ENCODE assay signal across 3 fruit fly cellular contexts in genomic region chr3R:21631757-21632473, dm6.
TF ChIP-seq lines count a peak whose summit lies in the region.

No protein-coding gene starts in this region.

- TF ChIP-seq CTCF in whole organism, embryonic (GFP tag; optimal IDR thresholded peaks at IDR 0.05; lab: Kevin White, UChicago): no peak

TF ChIP-seq in whole organism, adult, 20 proteins besides CTCF, POLR2A, EP300 and RAD21:
- TF ChIP-seq tj (GFP tag; optimal IDR thresholded peaks at IDR 0.05; lab: Kevin White, UChicago) (peak; percentile 86), CG11617 (GFP tag; optimal IDR thresholded peaks at IDR 0.05; lab: Kevin White, UChicago) (no peak)
TF ChIP-seq in whole organism, adult: peak in this region for 1.

TF ChIP-seq in whole organism, embryonic, 481 proteins besides CTCF, POLR2A, EP300 and RAD21:
- TF ChIP-seq YL-1 (GFP tag; optimal IDR thresholded peaks at IDR 0.05; lab: Kevin White, UChicago) (peak; percentile 8), CG10321 (GFP tag; IDR thresholded peaks at IDR 0.05; lab: Robert Waterston, UW) (no peak), CG8478 (optimal IDR thresholded peaks at IDR 0.05; lab: Kevin White, UChicago) (no peak), Camta (GFP tag; optimal IDR thresholded peaks at IDR 0.05; lab: Kevin White, UChicago) (no peak), prd (optimal IDR thresholded peaks at IDR 0.05; lab: Kevin White, UChicago) (no peak), prd (GFP tag; IDR thresholded peaks at IDR 0.05; lab: Robert Waterston, UW) (no peak), Dip3 (GFP tag; optimal IDR thresholded peaks at IDR 0.05; lab: Kevin White, UChicago) (no peak), CG17802 (tag; optimal IDR thresholded peaks at IDR 0.05; lab: Kevin White, UChicago) (no peak), CG6813 (GFP tag; optimal IDR thresholded peaks at IDR 0.05; lab: Kevin White, UChicago) (no peak), lab (GFP tag; optimal IDR thresholded peaks at IDR 0.05; lab: Kevin White, UChicago) (peak; percentile 39), bigmax (GFP tag; optimal IDR thresholded peaks at IDR 0.05; lab: Kevin White, UChicago) (peak; percentile 15), Taf1 (GFP tag; IDR thresholded peaks at IDR 0.05; lab: Robert Waterston, UW) (no peak), sens (GFP tag; lab: Kevin White, UChicago) (peak; percentile 3), br (optimal IDR thresholded peaks at IDR 0.05; lab: Kevin White, UChicago) (no peak), CG30431 (GFP tag; optimal IDR thresholded peaks at IDR 0.05; lab: Kevin White, UChicago) (no peak), Dip2 (GFP tag; IDR thresholded peaks at IDR 0.05; lab: Robert Waterston, UW) (no peak), kni (GFP tag; optimal IDR thresholded peaks at IDR 0.05; lab: Kevin White, UChicago) (no peak), CG17385 (GFP tag; optimal IDR thresholded peaks at IDR 0.05; lab: Kevin White, UChicago) (peak; percentile 88), cg (GFP tag; optimal IDR thresholded peaks at IDR 0.05; lab: Kevin White, UChicago) (peak; percentile 22), CoRest (tag; optimal IDR thresholded peaks at IDR 0.05; lab: Kevin White, UChicago) (no peak), CG10209 (GFP tag; optimal IDR thresholded peaks at IDR 0.05; lab: Kevin White, UChicago) (no peak), sug (tag; optimal IDR thresholded peaks at IDR 0.05; lab: Kevin White, UChicago) (peak; percentile 59), HHEX (GFP tag; optimal IDR thresholded peaks at IDR 0.05; lab: Kevin White, UChicago) (no peak), eve (GFP tag; optimal IDR thresholded peaks at IDR 0.05; lab: Kevin White, UChicago) (peak in 1 of 2 experiments; percentile 64), gem (tag; optimal IDR thresholded peaks at IDR 0.05; lab: Kevin White, UChicago) (no peak), Hmr (GFP tag; optimal IDR thresholded peaks at IDR 0.05; lab: Kevin White, UChicago) (peak; percentile 2), D (optimal IDR thresholded peaks at IDR 0.05; lab: Kevin White, UChicago) (no peak), D (GFP tag; optimal IDR thresholded peaks at IDR 0.05; lab: Kevin White, UChicago) (no peak), Hsf (GFP tag; optimal IDR thresholded peaks at IDR 0.05; lab: Kevin White, UChicago) (no peak), CG4617 (GFP tag; optimal IDR thresholded peaks at IDR 0.05; lab: Kevin White, UChicago; ENCODE audit: borderline replicate concordance) (no peak), eyg (GFP tag; optimal IDR thresholded peaks at IDR 0.05; lab: Kevin White, UChicago) (no peak), p53 (GFP tag; optimal IDR thresholded peaks at IDR 0.05; lab: Kevin White, UChicago) (no peak), CHES-1-like (GFP tag; optimal IDR thresholded peaks at IDR 0.05; lab: Kevin White, UChicago) (no peak), CG8281 (tag; optimal IDR thresholded peaks at IDR 0.05; lab: Kevin White, UChicago) (peak; percentile 99), CG30403 (GFP tag; optimal IDR thresholded peaks at IDR 0.05; lab: Kevin White, UChicago) (no peak), CG7928 (GFP tag; optimal IDR thresholded peaks at IDR 0.05; lab: Kevin White, UChicago) (no peak), esg (GFP tag; conservative IDR thresholded peaks at IDR 0.05; lab: Robert Waterston, UW) (no peak), CG3995 (GFP tag; optimal IDR thresholded peaks at IDR 0.05; lab: Kevin White, UChicago) (peak; percentile 20), CG11093 (GFP tag; IDR thresholded peaks at IDR 0.05; lab: Robert Waterston, UW) (no peak), Ets97D (GFP tag; optimal IDR thresholded peaks at IDR 0.05; lab: Kevin White, UChicago) (no peak), Mes4 (GFP tag; optimal IDR thresholded peaks at IDR 0.05; lab: Kevin White, UChicago) (no peak), sob (GFP tag; IDR thresholded peaks at IDR 0.05; lab: Robert Waterston, UW) (no peak), cad (GFP tag; optimal IDR thresholded peaks at IDR 0.05; lab: Kevin White, UChicago) (no peak), CG12769 (tag; optimal IDR thresholded peaks at IDR 0.05; lab: Kevin White, UChicago) (no peak), grn (GFP tag; optimal IDR thresholded peaks at IDR 0.05; lab: Kevin White, UChicago) (peak; percentile 0)

TF ChIP-seq in whole organism, wandering third instar larva, 38 proteins besides CTCF, POLR2A, EP300 and RAD21:
- TF ChIP-seq Rel (GFP tag; optimal IDR thresholded peaks at IDR 0.05; lab: Kevin White, UChicago): no peak
- TF ChIP-seq Rel (tag; optimal IDR thresholded peaks at IDR 0.05; lab: Kevin White, UChicago): peak; percentile 36
- no peak for TF ChIP-seq N (GFP tag; optimal IDR thresholded peaks at IDR 0.05; lab: Kevin White, UChicago)
- TF ChIP-seq Sp1 (GFP tag; optimal IDR thresholded peaks at IDR 0.05; lab: Kevin White, UChicago): no peak
